Fruit fly (Drosophila melanogaster): ENCODE data around the gene Elys.

Elys gene

DNA sequence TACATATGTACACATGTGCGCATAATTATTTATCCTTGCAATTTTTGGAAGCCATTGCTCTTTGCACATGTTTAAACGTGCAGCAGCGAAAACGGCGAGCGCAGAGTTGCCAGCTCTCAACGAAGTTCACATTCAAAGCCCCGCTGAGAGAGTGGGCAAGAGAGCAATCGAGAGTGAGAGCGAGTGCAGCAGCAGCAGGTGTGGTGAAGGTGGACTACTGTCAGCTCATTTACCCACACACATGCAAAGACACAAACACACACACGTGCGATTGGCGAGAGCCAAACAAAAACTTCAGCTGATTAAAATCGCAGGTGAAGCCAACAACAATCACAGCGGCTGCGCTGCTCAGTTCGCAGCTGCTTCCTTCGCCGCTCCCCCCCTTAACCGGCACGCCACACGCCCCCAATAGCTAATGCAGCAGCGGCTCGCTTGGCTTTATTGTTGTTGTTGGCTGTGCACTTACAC is 20.7 kb upstream of the Elys start (continued):
- TF ChIP-seq kah (GFP tag; optimal IDR thresholded peaks at IDR 0.05) (peak; percentile 39), Elba2 (GFP tag; optimal IDR thresholded peaks at IDR 0.05) (peak; percentile 3), pita (GFP tag; optimal IDR thresholded peaks at IDR 0.05) (no peak), Bgb (GFP tag; IDR thresholded peaks at IDR 0.05; ENCODE audit: partially characterized antibody) (peak; percentile 42; the same call in 1 of the 2 replicates), CG13624 (GFP tag; optimal IDR thresholded peaks at IDR 0.05) (no peak), CG34422 (GFP tag; IDR thresholded peaks at IDR 0.05) (peak; percentile 75; the same call in 1 of the 3 replicates), CG2678 (tag; optimal IDR thresholded peaks at IDR 0.05) (no peak), pnt (GFP tag; optimal IDR thresholded peaks at IDR 0.05) (no peak), CG8765 (GFP tag; IDR thresholded peaks at IDR 0.05) (no peak), CG16863 (GFP tag; optimal IDR thresholded peaks at IDR 0.05) (no peak), CG1792 (GFP tag; optimal IDR thresholded peaks at IDR 0.05) (no peak), zen2 (GFP tag; IDR thresholded peaks at IDR 0.05; ENCODE audit: partially characterized antibody) (peak; percentile 53; the same call in 2 of the 3 replicates)

dm6 chrX:19637002-19637420 is 15.1 kb upstream of the Elys start:
- TF ChIP-seq zen2 (GFP tag; IDR thresholded peaks at IDR 0.05; ENCODE audit: partially characterized antibody): no peak
- TF ChIP-seq ap (GFP tag; IDR thresholded peaks at IDR 0.05): no peak
- no peak for TF ChIP-seq CG1832 (GFP tag; optimal IDR thresholded peaks at IDR 0.05)
- TF ChIP-seq NC2β (GFP tag; optimal IDR thresholded peaks at IDR 0.05): no peak
- TF ChIP-seq C15 (GFP tag; IDR thresholded peaks at IDR 0.05): no peak
- peak; percentile 9; the same call in 1 of the 3 replicates for TF ChIP-seq CG11695 (GFP tag; IDR thresholded peaks at IDR 0.05)
- no peak for TF ChIP-seq CG14860 (GFP tag; IDR thresholded peaks at IDR 0.05; ENCODE audit: partially characterized antibody)
- no peak for TF ChIP-seq TFAM (GFP tag; optimal IDR thresholded peaks at IDR 0.05)
- TF ChIP-seq gem (tag; optimal IDR thresholded peaks at IDR 0.05): no peak
- no peak for TF ChIP-seq CG17328 (GFP tag; IDR thresholded peaks at IDR 0.05)
- TF ChIP-seq Trl (optimal IDR thresholded peaks at IDR 0.05): peak in 1 of 2 experiments; percentile 18
- no peak for TF ChIP-seq Trl (GFP tag; optimal IDR thresholded peaks at IDR 0.05)
- no peak for TF ChIP-seq CG4424 (GFP tag; optimal IDR thresholded peaks at IDR 0.05)
- TF ChIP-seq hth (optimal IDR thresholded peaks at IDR 0.05): no peak
- no peak for TF ChIP-seq Atf6 (GFP tag; IDR thresholded peaks at IDR 0.05)
- no peak for TF ChIP-seq Gug (GFP tag; IDR thresholded peaks at IDR 0.05)
- TF ChIP-seq gfzf (GFP tag; optimal IDR thresholded peaks at IDR 0.05): peak; percentile 29
- TF ChIP-seq CG8944 (GFP tag; optimal IDR thresholded peaks at IDR 0.05): no peak
- no peak for TF ChIP-seq ATbp (GFP tag; optimal IDR thresholded peaks at IDR 0.05)
- TF ChIP-seq Hmx (GFP tag; optimal IDR thresholded peaks at IDR 0.05): no peak
- TF ChIP-seq CG4820 (GFP tag; optimal IDR thresholded peaks at IDR 0.05): no peak
- no peak for TF ChIP-seq Ssrp (tag; optimal IDR thresholded peaks at IDR 0.05)
- no peak for TF ChIP-seq CG9609 (GFP tag; optimal IDR thresholded peaks at IDR 0.05)
- no peak for TF ChIP-seq Awh (GFP tag; IDR thresholded peaks at IDR 0.05)
- TF ChIP-seq CG11696 (GFP tag; IDR thresholded peaks at IDR 0.05): no peak
- no peak for TF ChIP-seq trh (GFP tag; optimal IDR thresholded peaks at IDR 0.05)
- peak; percentile 7 for TF ChIP-seq stwl (tag; optimal IDR thresholded peaks at IDR 0.05)
- TF ChIP-seq CG11093 (GFP tag; IDR thresholded peaks at IDR 0.05): no peak
- no peak for TF ChIP-seq pan (optimal IDR thresholded peaks at IDR 0.05)
- TF ChIP-seq pan (GFP tag; optimal IDR thresholded peaks at IDR 0.05 in 1 of 2, IDR thresholded peaks at IDR 0.05 in 1 of 2): no peak
- no peak for TF ChIP-seq NFAT (GFP tag; IDR thresholded peaks at IDR 0.05)
- peak; percentile 94 for TF ChIP-seq cg (GFP tag; optimal IDR thresholded peaks at IDR 0.05)
- TF ChIP-seq slbo (GFP tag; IDR thresholded peaks at IDR 0.05): no peak
- TF ChIP-seq Ada2b (GFP tag; IDR thresholded peaks at IDR 0.05): no peak
- TF ChIP-seq CG2889 (GFP tag; IDR thresholded peaks at IDR 0.05): no peak
- no peak for TF ChIP-seq CG15073 (GFP tag; optimal IDR thresholded peaks at IDR 0.05)
- no peak for TF ChIP-seq pnt (GFP tag; optimal IDR thresholded peaks at IDR 0.05)
- peak; percentile 29 for TF ChIP-seq Fer1 (GFP tag; optimal IDR thresholded peaks at IDR 0.05)
- no peak for TF ChIP-seq otp (GFP tag; IDR thresholded peaks at IDR 0.05)
- TF ChIP-seq dmrt11E (tag; optimal IDR thresholded peaks at IDR 0.05): no peak
- TF ChIP-seq CG17912 (GFP tag; optimal IDR thresholded peaks at IDR 0.05): no peak

All from whole organism, embryonic.